Worm (Caenorhabditis elegans) whole organism, early embryonic: ENCODE measurements around the gene Y41E3.6.

Source experiments
- ama-1 ChIP-seq: fragments of 150-350 bp; optimal IDR thresholded peaks from 2 replicates; lab custom pipeline; 2014
- hmg-4 ChIP-seq: fragments of 200-800 bp; sonication (Bioruptor generic); optimal IDR thresholded peaks from 2 replicates; lab custom pipeline; 2018; ENCODE audit warnings: mild to moderate bottlenecking, missing genetic modification characterization, missing compliant biosample characterization

DNA sequence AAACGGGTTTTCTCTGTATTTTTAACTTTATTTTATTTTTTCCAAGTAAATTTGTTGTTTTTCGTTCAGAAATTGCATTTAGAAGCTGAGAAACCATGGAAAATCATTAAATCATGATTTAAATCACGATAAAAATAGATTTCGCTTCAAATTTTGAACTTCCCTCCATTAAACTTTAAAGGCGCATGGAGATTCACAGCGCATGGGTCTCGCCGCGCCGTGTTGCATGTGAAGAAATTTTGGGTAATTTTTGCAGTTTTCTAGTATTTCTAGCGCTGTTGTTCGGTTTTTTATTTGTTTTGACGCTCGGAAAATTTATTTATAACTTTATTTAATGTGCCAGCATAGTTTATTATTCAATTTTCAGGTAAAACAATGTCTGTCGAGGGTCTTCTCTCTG lies 30.4 kb downstream of the Y41E3.6 start, which contains the start of gene eef-1B.2:
- TF ChIP-seq ama-1 (lab: Kevin White, UChicago) (peak; percentile 31), hmg-4 (GFP tag; lab: Kevin White, UChicago) (no peak)
